Fruit fly (Drosophila melanogaster) whole organism, prepupa: ENCODE results near the gene CG17770.

Experiments
- CG4318 ChIP-seq: fragments of 200-800 bp; sonication (Bioruptor generic); optimal IDR thresholded peaks from 3 replicates; lab custom pipeline; 2017; ENCODE audit warnings: missing biosample characterization, mild to moderate bottlenecking, missing genetic modification characterization
- CG6276 ChIP-seq: fragments of 200-800 bp; sonication (Bioruptor generic); optimal IDR thresholded peaks from 2 replicates; lab custom pipeline; 2017; ENCODE audit warnings: missing biosample characterization, mild to moderate bottlenecking, missing genetic modification characterization
- CG6792 ChIP-seq: fragments of 200-800 bp; sonication (Bioruptor generic); optimal IDR thresholded peaks from 3 replicates; lab custom pipeline; 2016; ENCODE audit warnings: missing biosample characterization, missing genetic modification characterization
- CG6808 ChIP-seq: fragments of 200-800 bp; sonication (Bioruptor generic); optimal IDR thresholded peaks from 3 replicates; lab custom pipeline; 2017; ENCODE audit warnings: missing biosample characterization, missing genetic modification characterization, mild to moderate bottlenecking, moderate library complexity, missing genetic modification reagents
- Ets21C ChIP-seq: fragments of 200-800 bp; sonication (Bioruptor generic); optimal IDR thresholded peaks from 3 replicates; lab custom pipeline; 2016; ENCODE audit warnings: missing biosample characterization, missing genetic modification characterization
- Hr39 ChIP-seq: fragments of 200-800 bp; sonication (Bioruptor generic); optimal IDR thresholded peaks from 2 replicates; lab custom pipeline; 2016; ENCODE audit warnings: missing biosample characterization, missing genetic modification characterization
- Met ChIP-seq: fragments of 200-800 bp; sonication (Bioruptor generic); optimal IDR thresholded peaks from 3 replicates; lab custom pipeline; 2016; ENCODE audit warnings: missing biosample characterization, missing genetic modification characterization
- cyc ChIP-seq: fragments of 200-800 bp; sonication (Bioruptor generic); optimal IDR thresholded peaks from 3 replicates; lab custom pipeline; 2016; ENCODE audit warnings: missing biosample characterization, missing genetic modification characterization
- esn ChIP-seq: fragments of 200-800 bp; sonication (Bioruptor generic); optimal IDR thresholded peaks from 2 replicates; lab custom pipeline; 2016; ENCODE audit warnings: missing biosample characterization, mild to moderate bottlenecking, missing genetic modification characterization, moderate library complexity

DNA sequence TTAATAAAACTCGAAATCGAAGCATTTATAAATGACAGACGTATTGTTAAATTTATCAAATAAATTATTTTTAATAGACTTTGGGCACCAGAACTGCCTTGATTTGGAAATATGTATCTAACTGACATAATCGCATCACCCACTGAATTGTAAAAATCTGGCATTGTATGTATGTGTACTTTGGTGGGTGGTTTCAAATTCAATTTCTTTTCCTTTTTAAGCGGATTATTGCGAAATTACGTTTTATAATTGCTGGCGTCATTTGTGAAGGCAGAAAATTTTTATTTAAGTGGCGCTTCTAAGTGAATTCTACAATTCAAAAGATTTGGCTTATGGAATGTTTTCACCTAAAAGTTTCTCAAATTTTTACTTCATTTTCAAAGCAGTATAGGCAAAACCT is 33.5 kb upstream of the CG17770 start, which contains the start of gene CG4956:
- TF ChIP-seq CG4318 (GFP tag; lab: Kevin White, UChicago) (no peak), CG6808 (GFP tag; lab: Kevin White, UChicago) (no peak), Hr39 (GFP tag; lab: Kevin White, UChicago) (no peak), esn (GFP tag; lab: Kevin White, UChicago) (no peak), CG6276 (GFP tag; lab: Kevin White, UChicago) (no peak), Ets21C (no peak), cyc (GFP tag; lab: Kevin White, UChicago) (no peak), Met (GFP tag; lab: Kevin White, UChicago) (no peak), CG6792 (GFP tag; lab: Kevin White, UChicago) (no peak)
